Fruit fly (Drosophila melanogaster) whole organism, adult: ENCODE measurements around the gene PGRP-SB1.

Experiments
- CG11617 ChIP-seq: fragments of 200-800 bp; sonication (Bioruptor generic); optimal IDR thresholded peaks from 2 replicates; lab custom pipeline; 2017; ENCODE audit warnings: mild to moderate bottlenecking, missing biosample characterization, missing genetic modification reagents, missing genetic modification characterization
- CG12768 ChIP-seq: fragments of 200-800 bp; sonication (Bioruptor generic); optimal IDR thresholded peaks from 2 replicates; lab custom pipeline; 2017; ENCODE audit warnings: missing biosample characterization, missing genetic modification characterization, mild to moderate bottlenecking, moderate library complexity, missing genetic modification reagents
- CG1620 ChIP-seq: fragments of 200-800 bp; sonication (Bioruptor generic); optimal IDR thresholded peaks from 2 replicates; lab custom pipeline; 2016; ENCODE audit warnings: missing biosample characterization, missing genetic modification characterization
- CG5204 ChIP-seq: fragments of 200-800 bp; sonication (Bioruptor generic); optimal IDR thresholded peaks from 2 replicates; lab custom pipeline; 2016; ENCODE audit warnings: missing biosample characterization, missing genetic modification characterization
- CG7101 ChIP-seq: fragments of 200-800 bp; sonication (Bioruptor generic); optimal IDR thresholded peaks from 2 replicates; lab custom pipeline; 2018; ENCODE audit warnings: missing biosample characterization, mild to moderate bottlenecking, missing genetic modification characterization, moderate library complexity
- bab1 ChIP-seq: fragments of 200-800 bp; sonication (Bioruptor generic); optimal IDR thresholded peaks from 3 replicates; lab custom pipeline; 2019; ENCODE audit warnings: missing biosample characterization, mild to moderate bottlenecking, missing genetic modification characterization, moderate library complexity
- pad ChIP-seq: fragments of 200-800 bp; sonication (Bioruptor generic); optimal IDR thresholded peaks from 3 replicates; lab custom pipeline; 2017; ENCODE audit warnings: missing biosample characterization, missing genetic modification characterization, mild to moderate bottlenecking, moderate library complexity, missing genetic modification reagents

dm6 chr3L:16752402-16753096, 24.8 kb upstream of the PGRP-SB1 start:
- TF ChIP-seq bab1 (GFP tag; lab: Kevin White, UChicago) = no peak
- no peak for TF ChIP-seq CG7101 (tag; lab: Kevin White, UChicago)
- TF ChIP-seq CG5204 (GFP tag; lab: Kevin White, UChicago) = no peak
- no peak for TF ChIP-seq CG1620 (GFP tag; lab: Kevin White, UChicago)
- no peak for TF ChIP-seq CG12768
- TF ChIP-seq CG11617 (GFP tag; lab: Kevin White, UChicago) = no peak
- TF ChIP-seq pad (GFP tag; lab: Kevin White, UChicago) = no peak
